Worm (Caenorhabditis elegans) whole organism, early embryonic: ENCODE results near the gene pho-6.

Experiments used
- B0310.2 ChIP-seq: sonication (generic microtip); optimal IDR thresholded peaks from 2 replicates; lab custom pipeline; 2016; ENCODE audit warnings: mild to moderate bottlenecking, missing genetic modification characterization, missing compliant biosample characterization
- F13C5.2 ChIP-seq: sonication (generic microtip); optimal IDR thresholded peaks from 2 replicates; lab custom pipeline; 2017; ENCODE audit warnings: mild to moderate bottlenecking, missing genetic modification characterization, inconsistent platforms, missing compliant biosample characterization
- ama-1 ChIP-seq: fragments of 150-350 bp; optimal IDR thresholded peaks from 2 replicates; lab custom pipeline; 2014
- hmbx-1 ChIP-seq: sonication (generic microtip); optimal IDR thresholded peaks from 2 replicates; lab custom pipeline; 2016; ENCODE audit warnings: mild to moderate bottlenecking, missing genetic modification characterization, missing compliant biosample characterization
- hmg-4 ChIP-seq: fragments of 200-800 bp; sonication (Bioruptor generic); optimal IDR thresholded peaks from 2 replicates; lab custom pipeline; 2018; ENCODE audit warnings: mild to moderate bottlenecking, missing genetic modification characterization, missing compliant biosample characterization
- hnd-1 ChIP-seq: sonication (generic microtip); optimal IDR thresholded peaks from 2 replicates; lab custom pipeline; 2016; ENCODE audit warnings: missing genetic modification characterization, missing compliant biosample characterization
- scrt-1 ChIP-seq: fragments of 200-800 bp; sonication (Bioruptor generic); IDR thresholded peaks from 2 replicates; pipeline ENCODE4 v1.3.6; 2022; ENCODE audit warnings: missing genetic modification characterization, missing compliant biosample characterization
- tbx-11 ChIP-seq: fragments of 200-800 bp; sonication (Bioruptor generic); IDR thresholded peaks from 2 replicates; pipeline ENCODE4 v1.3.6; 2022; ENCODE audit warnings: missing genetic modification characterization, missing compliant biosample characterization
- tra-4 ChIP-seq: sonication (generic microtip); optimal IDR thresholded peaks from 2 replicates; lab custom pipeline; 2017; ENCODE audit warnings: missing genetic modification characterization, missing compliant biosample characterization

ce11 chrV:8406155-8406554 lies 11.9 kb upstream of the pho-6 start:
- TF ChIP-seq ama-1 (lab: Kevin White, UChicago), result no peak
- TF ChIP-seq tbx-11 (GFP tag; lab: Robert Waterston, UW), result no peak
- TF ChIP-seq scrt-1, result no peak
- no peak for TF ChIP-seq tra-4 (tag; lab: Kevin White, UChicago)
- TF ChIP-seq hmg-4 (GFP tag; lab: Kevin White, UChicago), result no peak
- TF ChIP-seq F13C5.2 (tag; lab: Kevin White, UChicago), result no peak
- TF ChIP-seq hnd-1 (tag; lab: Kevin White, UChicago), result no peak
- no peak for TF ChIP-seq hmbx-1
- TF ChIP-seq B0310.2 (tag; lab: Kevin White, UChicago), result no peak
